Worm (Caenorhabditis elegans) whole organism, L1 larva: ENCODE measurements around the gene gldi-3.

Experiments used
- F16B12.6 ChIP-seq: fragments of 150-350 bp; optimal IDR thresholded peaks from 2 replicates; lab custom pipeline; 2014; ENCODE audit warnings: missing biosample characterization, missing genetic modification characterization
- aly-2 ChIP-seq: fragments of 150-350 bp; optimal IDR thresholded peaks from 2 replicates; lab custom pipeline; 2014; ENCODE audit warnings: missing biosample characterization, missing genetic modification characterization
- blmp-1 ChIP-seq: fragments of 150-350 bp; optimal IDR thresholded peaks from 2 replicates; lab custom pipeline; 2014; ENCODE audit warnings: missing biosample characterization, missing genetic modification characterization
- ceh-82 ChIP-seq, 3 experiments: fragments of 150-350 bp in 1 of 3; sonication (generic microtip) in 2 of 3; optimal IDR thresholded peaks; 2 replicates each; lab custom pipeline; 2014 to 2017; ENCODE audit warnings: missing biosample characterization in 3 of 3, missing genetic modification characterization in 3 of 3
- ceh-88 ChIP-seq: fragments of 200-800 bp; sonication (Bioruptor generic); IDR thresholded peaks from 2 replicates; pipeline ENCODE4 v1.3.6; 2022; ENCODE audit warnings: missing genetic modification characterization, missing compliant biosample characterization
- ces-1 ChIP-seq: fragments of 150-350 bp; optimal IDR thresholded peaks from 2 replicates; lab custom pipeline; 2014; ENCODE audit warnings: missing biosample characterization, missing genetic modification reagents, missing genetic modification characterization
- efl-1 ChIP-seq, 4 experiments: fragments of 150-350 bp; optimal IDR thresholded peaks in 3 of 4; peaks in 1 of 4; 1 replicate in 1 of 4; 2 replicates in 3 of 4; lab custom pipeline; 2014; ENCODE audit warnings: missing biosample characterization in 2 of 4, missing genetic modification characterization in 2 of 4, missing genetic modification reagents in 2 of 4
- elt-3 ChIP-seq, 6 experiments: fragments of 150-350 bp in 1 of 6; sonication (generic microtip); optimal IDR thresholded peaks; 2 replicates each; lab custom pipeline; 2017 to 2018; ENCODE audit warnings: missing biosample characterization in 6 of 6, missing genetic modification characterization in 6 of 6, inconsistent platforms in 1 of 6
- fkh-10 ChIP-seq: sonication (generic microtip); optimal IDR thresholded peaks from 2 replicates; lab custom pipeline; 2017; ENCODE audit warnings: missing biosample characterization, missing genetic modification reagents, missing genetic modification characterization
- fkh-4 ChIP-seq: sonication (generic microtip); optimal IDR thresholded peaks from 2 replicates; lab custom pipeline; 2016; ENCODE audit warnings: missing compliant biosample characterization, missing genetic modification characterization, borderline replicate concordance
- fkh-8 ChIP-seq: sonication (generic microtip); optimal IDR thresholded peaks from 2 replicates; lab custom pipeline; 2016; ENCODE audit warnings: mild to moderate bottlenecking, missing genetic modification characterization, missing compliant biosample characterization
- hlh-17 ChIP-seq: fragments of 200-800 bp; sonication (Bioruptor generic); optimal IDR thresholded peaks from 2 replicates; lab custom pipeline; 2018; ENCODE audit warnings: missing genetic modification characterization, mild to moderate bottlenecking, missing compliant biosample characterization, moderate library complexity, borderline replicate concordance
- hpl-2 ChIP-seq: fragments of 150-350 bp; optimal IDR thresholded peaks from 2 replicates; lab custom pipeline; 2014; ENCODE audit warnings: missing biosample characterization, missing genetic modification reagents, missing genetic modification characterization
- lin-14 ChIP-seq: fragments of 200-800 bp; sonication (Bioruptor generic); optimal IDR thresholded peaks from 2 replicates; lab custom pipeline; 2018; ENCODE audit warnings: mild to moderate bottlenecking, missing genetic modification characterization, moderate library complexity, missing compliant biosample characterization
- lin-35 ChIP-seq, 2 experiments: fragments of 150-350 bp; optimal IDR thresholded peaks; 2 replicates each; lab custom pipeline; 2014; ENCODE audit warnings: missing biosample characterization in 2 of 2, missing genetic modification characterization in 2 of 2, missing genetic modification reagents in 2 of 2
- lin-39 ChIP-seq: fragments of 150-350 bp; optimal IDR thresholded peaks from 2 replicates; lab custom pipeline; 2014; ENCODE audit warnings: missing biosample characterization, missing genetic modification reagents, missing genetic modification characterization
- mab-9 ChIP-seq: fragments of 200-800 bp; sonication (Bioruptor generic); IDR thresholded peaks from 2 replicates; pipeline ENCODE4 v1.3.6; 2022; ENCODE audit warnings: missing genetic modification reagents, missing genetic modification characterization, missing compliant biosample characterization
- nhr-12 ChIP-seq: sonication (generic microtip); optimal IDR thresholded peaks from 2 replicates; lab custom pipeline; 2017; ENCODE audit warnings: missing biosample characterization, missing genetic modification characterization
- nhr-20 ChIP-seq: sonication (generic microtip); optimal IDR thresholded peaks from 2 replicates; lab custom pipeline; 2016; ENCODE audit warnings: mild to moderate bottlenecking, missing genetic modification characterization, missing compliant biosample characterization
- nhr-28 ChIP-seq: fragments of 150-350 bp; optimal IDR thresholded peaks from 2 replicates; lab custom pipeline; 2014; ENCODE audit warnings: missing biosample characterization, missing genetic modification characterization
- nhr-71 ChIP-seq: sonication (generic microtip); optimal IDR thresholded peaks from 2 replicates; lab custom pipeline; 2016; ENCODE audit warnings: mild to moderate bottlenecking, missing genetic modification characterization, moderate library complexity, missing compliant biosample characterization
- nhr-77 ChIP-seq: fragments of 150-350 bp; optimal IDR thresholded peaks from 2 replicates; lab custom pipeline; 2014; ENCODE audit warnings: missing biosample characterization, missing genetic modification characterization
- nhr-85 ChIP-seq: sonication (generic microtip); peaks from one replicate; lab custom pipeline; 2016; ENCODE audit warnings: missing genetic modification characterization, inconsistent platforms, missing compliant biosample characterization
- pqm-1 ChIP-seq: sonication (generic microtip); optimal IDR thresholded peaks from 3 replicates; lab custom pipeline; 2017; ENCODE audit warnings: missing biosample characterization, missing genetic modification characterization
- snpc-4 ChIP-seq: fragments of 150-350 bp; optimal IDR thresholded peaks from 2 replicates; lab custom pipeline; 2014; ENCODE audit warnings: missing biosample characterization, missing genetic modification characterization
- swsn-7 ChIP-seq: sonication (generic microtip); optimal IDR thresholded peaks from 2 replicates; lab custom pipeline; 2016; ENCODE audit warnings: missing genetic modification characterization, missing compliant biosample characterization
- tbx-2 ChIP-seq: sonication (generic microtip); optimal IDR thresholded peaks from 2 replicates; lab custom pipeline; 2016; ENCODE audit warnings: missing genetic modification characterization, missing compliant biosample characterization
- unc-130 ChIP-seq: fragments of 150-350 bp; optimal IDR thresholded peaks from 2 replicates; lab custom pipeline; 2017; ENCODE audit warnings: missing biosample characterization, missing genetic modification characterization, inconsistent platforms
- unc-30 ChIP-seq: sonication (generic microtip); optimal IDR thresholded peaks from 2 replicates; lab custom pipeline; 2017; ENCODE audit warnings: missing biosample characterization, missing genetic modification characterization
- unc-98 ChIP-seq: fragments of 200-800 bp; sonication (Bioruptor generic); IDR thresholded peaks from 2 replicates; pipeline ENCODE4 v1.3.6; 2022; ENCODE audit warnings: missing genetic modification characterization, missing compliant biosample characterization
- xbp-1 ChIP-seq: sonication (generic microtip); optimal IDR thresholded peaks from 2 replicates; lab custom pipeline; 2016; ENCODE audit warnings: missing genetic modification characterization, missing compliant biosample characterization
- ztf-4 ChIP-seq: fragments of 150-350 bp; optimal IDR thresholded peaks from 2 replicates; lab custom pipeline; 2014; ENCODE audit warnings: missing biosample characterization, missing genetic modification characterization

gldi-3 gene

ce11 chrII:9237719-9238118, 42.2 kb downstream of the gldi-3 start:
- TF ChIP-seq efl-1 (optimal IDR thresholded peaks at IDR 0.05; lab: Kevin White, UChicago) (no peak), efl-1 (GFP tag; optimal IDR thresholded peaks at IDR 0.05 in 1 of 2; lab: Kevin White, UChicago) (peak in 1 of 2 experiments; percentile 84), ceh-82 (tag; optimal IDR thresholded peaks at IDR 0.05; lab: Kevin White, UChicago) (no peak), lin-14 (GFP tag; lab: Kevin White, UChicago) (peak; percentile 29), hlh-17 (GFP tag; lab: Kevin White, UChicago) (no peak), elt-3 (tag; optimal IDR thresholded peaks at IDR 0.05; lab: Kevin White, UChicago) (peak in 1 of 6 experiments; percentile 46), nhr-85 (tag; lab: Kevin White, UChicago) (peak; percentile 60), lin-39 (tag; lab: Kevin White, UChicago) (no peak), blmp-1 (tag; lab: Kevin White, UChicago) (no peak)

DNA sequence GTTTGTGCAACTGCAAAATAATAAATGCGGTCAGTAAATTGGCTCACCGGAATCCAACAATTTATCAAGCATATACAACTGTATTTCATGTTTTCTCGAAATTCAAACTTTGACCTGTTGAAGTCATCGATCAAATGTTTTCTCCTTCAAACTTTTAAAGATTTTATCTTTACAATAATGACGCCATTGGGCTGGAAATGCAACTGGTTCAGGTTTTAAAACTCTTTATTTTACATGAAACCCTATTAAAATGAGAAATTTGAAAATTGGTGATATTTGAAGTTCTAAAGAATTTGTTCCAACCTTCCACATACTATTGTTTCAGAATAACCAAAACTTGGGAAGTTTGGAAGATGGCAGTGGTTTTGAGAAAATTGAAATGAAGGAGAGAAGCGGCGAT, 42.9 kb downstream of the gldi-3 start:
- TF ChIP-seq snpc-4 (tag; lab: Kevin White, UChicago) = no peak
- peak; percentile 63 for TF ChIP-seq nhr-85 (tag; lab: Kevin White, UChicago)

ce11 chrII:9236283-9236682, 43.6 kb downstream of the gldi-3 start, which contains the start of gene T26C5.3:
Gene T26C5.3 (plus strand): TSS chrII:9236583.
- TF ChIP-seq xbp-1 (tag; lab: Kevin White, UChicago) (no peak), nhr-71 (tag; lab: Kevin White, UChicago) (no peak), aly-2 (tag; lab: Kevin White, UChicago) (no peak), fkh-10 (GFP tag; lab: Kevin White, UChicago) (no peak), hpl-2 (GFP tag; lab: Kevin White, UChicago) (no peak), fkh-4 (no peak), efl-1 (optimal IDR thresholded peaks at IDR 0.05; lab: Kevin White, UChicago) (no peak), efl-1 (GFP tag; optimal IDR thresholded peaks at IDR 0.05 in 1 of 2; lab: Kevin White, UChicago) (no peak), nhr-28 (tag; lab: Kevin White, UChicago) (no peak), F16B12.6 (tag; lab: Kevin White, UChicago) (no peak), unc-30 (no peak), unc-98 (GFP tag; lab: Robert Waterston, UW) (no peak)

- TF ChIP-seq swsn-7 (tag; lab: Kevin White, UChicago) = no peak
- no peak for TF ChIP-seq lin-14 (GFP tag; lab: Kevin White, UChicago)
- peak; percentile 95 for TF ChIP-seq blmp-1 (tag; lab: Kevin White, UChicago)
Measured at ce11 chrII:9233813-9234212, 46.1 kb downstream of the gldi-3 start.

ce11 chrII:9232923-9233322, 47.0 kb downstream of the gldi-3 start, which contains the start of gene T26C5.2:
Gene T26C5.2 (plus strand): TSS chrII:9233223.
- TF ChIP-seq ceh-88 (no peak), fkh-10 (GFP tag; lab: Kevin White, UChicago) (no peak), fkh-8 (tag; lab: Kevin White, UChicago) (no peak), ztf-4 (tag; lab: Kevin White, UChicago) (no peak), aly-2 (tag; lab: Kevin White, UChicago) (no peak), ces-1 (no peak), nhr-12 (tag; lab: Kevin White, UChicago) (no peak), tbx-2 (no peak), mab-9 (GFP tag; lab: Robert Waterston, UW) (no peak), swsn-7 (tag; lab: Kevin White, UChicago) (no peak), nhr-77 (tag; lab: Kevin White, UChicago) (no peak), lin-35 (GFP tag; optimal IDR thresholded peaks at IDR 0.05; lab: Kevin White, UChicago) (no peak), ceh-82 (tag; optimal IDR thresholded peaks at IDR 0.05; lab: Kevin White, UChicago) (no peak), pqm-1 (tag; lab: Kevin White, UChicago) (no peak), unc-130 (tag; lab: Kevin White, UChicago) (no peak), nhr-20 (tag; lab: Kevin White, UChicago) (no peak)
